Worm (Caenorhabditis elegans) whole organism, L4 larva: Measurements from ENCODE around the gene C26F1.1.

ENCODE experiments used
- F26F4.8 ChIP-seq: fragments of 200-800 bp; sonication (Bioruptor generic); conservative IDR thresholded peaks from 2 replicates; pipeline ENCODE4 v1.3.6; 2022; ENCODE audit warnings: missing genetic modification characterization, missing compliant biosample characterization
- R02D3.7 ChIP-seq: fragments of 150-350 bp; sonication (generic microtip); optimal IDR thresholded peaks from 3 replicates; lab custom pipeline; 2014; ENCODE audit warnings: missing biosample characterization, missing genetic modification characterization
- T20F7.1 ChIP-seq: fragments of 200-800 bp; sonication (Bioruptor generic); optimal IDR thresholded peaks from 2 replicates; lab custom pipeline; 2018; ENCODE audit warnings: mild to moderate bottlenecking, missing genetic modification characterization, missing compliant biosample characterization
- aly-2 ChIP-seq: sonication (generic microtip); optimal IDR thresholded peaks from 2 replicates; lab custom pipeline; 2018; ENCODE audit warnings: missing biosample characterization, missing genetic modification characterization
- ama-1 ChIP-seq: fragments of 150-350 bp; optimal IDR thresholded peaks from 2 replicates; lab custom pipeline; 2014; ENCODE audit warnings: inconsistent platforms, mixed read lengths
- ces-1 ChIP-seq: fragments of 150-350 bp; sonication (generic microtip); optimal IDR thresholded peaks from 4 replicates; lab custom pipeline; 2014; ENCODE audit warnings: missing biosample characterization, missing genetic modification reagents, missing genetic modification characterization
- fkh-10 ChIP-seq: fragments of 150-350 bp; optimal IDR thresholded peaks from 2 replicates; lab custom pipeline; 2014; ENCODE audit warnings: missing biosample characterization, missing genetic modification reagents, missing genetic modification characterization
- fos-1 ChIP-seq: fragments of 150-350 bp; optimal IDR thresholded peaks from 2 replicates; lab custom pipeline; 2014; ENCODE audit warnings: missing biosample characterization, missing genetic modification characterization
- hlh-11 ChIP-seq: fragments of 200-800 bp; sonication (Bioruptor generic); optimal IDR thresholded peaks from 2 replicates; lab custom pipeline; 2018; ENCODE audit warnings: mild to moderate bottlenecking, missing genetic modification characterization, missing compliant biosample characterization
- madf-5 ChIP-seq, 2 experiments: fragments of 200-800 bp; sonication (Bioruptor generic); IDR thresholded peaks; 2 replicates each; pipeline ENCODE4 v1.3.6; 2022; ENCODE audit warnings: missing compliant biosample characterization in 2 of 2, missing genetic modification characterization in 2 of 2
- nhr-28 ChIP-seq: fragments of 150-350 bp; optimal IDR thresholded peaks from 2 replicates; lab custom pipeline; 2014; ENCODE audit warnings: missing biosample characterization, missing genetic modification characterization
- pha-4 ChIP-seq, 2 experiments: fragments of 150-350 bp in 1 of 2; fragments of 200-800 bp in 1 of 2; sonication (Bioruptor generic) in 1 of 2; IDR thresholded peaks in 1 of 2; optimal IDR thresholded peaks in 1 of 2; 2 replicates each; pipeline versions ENCODE4 v1.3.6 to Lab custom; 2014 to 2022; ENCODE audit warnings: missing genetic modification characterization in 2 of 2, missing genetic modification reagents in 2 of 2, missing biosample characterization in 1 of 2, missing compliant biosample characterization in 1 of 2
- rbr-2 ChIP-seq: sonication (generic microtip); optimal IDR thresholded peaks from 2 replicates; lab custom pipeline; 2016; ENCODE audit warnings: missing genotype, missing genetic modification characterization, missing compliant biosample characterization
- unc-62 ChIP-seq, 3 experiments: fragments of 150-350 bp in 1 of 3; sonication (generic microtip); optimal IDR thresholded peaks in 2 of 3; peaks in 1 of 3; 1 replicate in 1 of 3; 2 replicates in 2 of 3; lab custom pipeline; 2014 to 2017; ENCODE audit warnings: missing biosample characterization in 3 of 3, missing genetic modification characterization in 3 of 3, missing genetic modification reagents in 3 of 3, missing genotype in 1 of 3

ce11 chrV:7754557-7754956 is 30.7 kb upstream of the C26F1.1 start, which contains the start of gene T05B11.4:
- TF ChIP-seq pha-4 (GFP tag; IDR thresholded peaks at IDR 0.05; lab: Robert Waterston, UW) (no peak), pha-4 (tag; optimal IDR thresholded peaks at IDR 0.05; lab: Kevin White, UChicago) (no peak), R02D3.7 (tag; lab: Kevin White, UChicago) (no peak), rbr-2 (no peak), T20F7.1 (GFP tag; lab: Kevin White, UChicago) (no peak), ces-1 (GFP tag; lab: Kevin White, UChicago) (no peak), F26F4.8 (GFP tag; lab: Robert Waterston, UW) (no peak), aly-2 (no peak), nhr-28 (tag; lab: Kevin White, UChicago) (no peak), fkh-10 (GFP tag; lab: Kevin White, UChicago) (no peak), madf-5 (GFP tag; IDR thresholded peaks at IDR 0.05; lab: Robert Waterston, UW) (no peak), hlh-11 (no peak), ama-1 (lab: Kevin White, UChicago) (no peak), fos-1 (tag; lab: Kevin White, UChicago) (no peak), unc-62 (GFP tag; optimal IDR thresholded peaks at IDR 0.05 in 1 of 2; lab: Kevin White, UChicago) (no peak), unc-62 (tag; optimal IDR thresholded peaks at IDR 0.05; lab: Kevin White, UChicago) (no peak)
